Worm (Caenorhabditis elegans) whole organism, midembryonic: ENCODE measurements around the gene W07G4.7.

ENCODE experiments used
- T22C8.4 ChIP-seq: fragments of 200-800 bp; sonication (Bioruptor generic); IDR thresholded peaks from 2 replicates; pipeline ENCODE4 v1.3.6; 2022; ENCODE audit warnings: missing genetic modification characterization, missing compliant biosample characterization
- cog-1 ChIP-seq: sonication (generic microtip); optimal IDR thresholded peaks from 2 replicates; lab custom pipeline; 2016; ENCODE audit warnings: missing genetic modification characterization, missing compliant biosample characterization
- klf-2 ChIP-seq: fragments of 200-800 bp; sonication (Bioruptor generic); conservative IDR thresholded peaks from 2 replicates; pipeline ENCODE4 v1.3.6; 2022; ENCODE audit warnings: missing genetic modification reagents, missing genetic modification characterization, missing compliant biosample characterization
- tab-1 ChIP-seq: fragments of 200-800 bp; sonication (Bioruptor generic); IDR thresholded peaks from 2 replicates; pipeline ENCODE4 v1.3.6; 2022; ENCODE audit warnings: missing genetic modification characterization, missing compliant biosample characterization
- ztf-23 ChIP-seq: fragments of 200-800 bp; sonication (Bioruptor generic); IDR thresholded peaks from 2 replicates; pipeline ENCODE4 v1.3.6; 2022; ENCODE audit warnings: missing genetic modification reagents, missing genetic modification characterization, missing compliant biosample characterization
- ztf-29 ChIP-seq: fragments of 200-800 bp; sonication (Bioruptor generic); IDR thresholded peaks from 2 replicates; pipeline ENCODE4 v1.3.6; 2022; ENCODE audit warnings: missing genetic modification reagents, missing genetic modification characterization, missing compliant biosample characterization

- TF ChIP-seq cog-1 (tag; lab: Kevin White, UChicago) (no peak), ztf-23 (GFP tag; lab: Robert Waterston, UW) (no peak), klf-2 (GFP tag; lab: Robert Waterston, UW) (no peak), tab-1 (GFP tag; lab: Robert Waterston, UW) (no peak), ztf-29 (GFP tag; lab: Robert Waterston, UW) (no peak), T22C8.4 (GFP tag; lab: Robert Waterston, UW) (no peak)
Observed at ce11 chrV:13020014-13020413, 14.5 kb downstream of the W07G4.7 start.
